Fruit fly (Drosophila melanogaster) whole organism, embryonic: ENCODE data around the gene Rpt4.

ENCODE experiments used
- ATbp ChIP-seq: fragments of 200-800 bp; sonication (Bioruptor generic); optimal IDR thresholded peaks from 2 replicates; lab custom pipeline; 2017; ENCODE audit warnings: missing biosample characterization, mild to moderate bottlenecking, missing genetic modification characterization, missing genetic modification reagents
- Abd-B ChIP-seq: fragments of 200-800 bp; sonication (Bioruptor generic); optimal IDR thresholded peaks from 2 replicates; lab custom pipeline; 2018; ENCODE audit warnings: missing biosample characterization, mild to moderate bottlenecking, missing genetic modification characterization, moderate library complexity
- Aef1 ChIP-seq: fragments of 200-800 bp; sonication (Bioruptor generic); IDR thresholded peaks from 3 replicates; pipeline ENCODE4 v1.3.6; 2022; ENCODE audit warnings: missing biosample characterization, missing genetic modification characterization
- Asciz ChIP-seq: fragments of 200-800 bp; sonication (Bioruptor generic); optimal IDR thresholded peaks from 2 replicates; lab custom pipeline; 2017; ENCODE audit warnings: missing biosample characterization, mild to moderate bottlenecking, missing genetic modification characterization, missing genetic modification reagents
- CG10147 ChIP-seq: fragments of 200-800 bp; sonication (Bioruptor generic); optimal IDR thresholded peaks from 2 replicates; lab custom pipeline; 2019; ENCODE audit warnings: missing biosample characterization, mild to moderate bottlenecking, missing genetic modification characterization, moderate library complexity
- CG11456 ChIP-seq: fragments of 200-800 bp; sonication (Bioruptor generic); IDR thresholded peaks from 3 replicates; pipeline ENCODE4 v1.3.6; 2022; ENCODE audit warnings: missing biosample characterization, missing genetic modification characterization
- CG11696 ChIP-seq: fragments of 200-800 bp; sonication (Bioruptor generic); IDR thresholded peaks from 2 replicates; pipeline ENCODE4 v1.3.6; 2022; ENCODE audit warnings: missing biosample characterization, missing genetic modification characterization
- CG11723 ChIP-seq: fragments of 200-800 bp; sonication (Bioruptor generic); optimal IDR thresholded peaks from 2 replicates; lab custom pipeline; 2017; ENCODE audit warnings: missing biosample characterization, mild to moderate bottlenecking, missing genetic modification characterization
- CG14710 ChIP-seq: fragments of 200-800 bp; sonication (Bioruptor generic); optimal IDR thresholded peaks from 3 replicates; lab custom pipeline; 2019; ENCODE audit warnings: missing biosample characterization, mild to moderate bottlenecking, missing genetic modification characterization, moderate library complexity
- CG15269 ChIP-seq: fragments of 200-800 bp; sonication (Bioruptor generic); optimal IDR thresholded peaks from 2 replicates; lab custom pipeline; 2018; ENCODE audit warnings: missing biosample characterization, mild to moderate bottlenecking, missing genetic modification characterization, moderate library complexity
- CG2116 ChIP-seq: fragments of 200-800 bp; sonication (Bioruptor generic); optimal IDR thresholded peaks from 3 replicates; lab custom pipeline; 2018; ENCODE audit warnings: missing biosample characterization, mild to moderate bottlenecking, missing genetic modification characterization
- CG31441 ChIP-seq: fragments of 200-800 bp; sonication (Bioruptor generic); IDR thresholded peaks from 2 replicates; pipeline ENCODE4 v1.3.6; 2022; ENCODE audit warnings: missing biosample characterization, missing genetic modification characterization
- CG4282 ChIP-seq: fragments of 200-800 bp; sonication (Bioruptor generic); optimal IDR thresholded peaks from 2 replicates; lab custom pipeline; 2016; ENCODE audit warnings: missing biosample characterization, missing genetic modification characterization
- CG4854 ChIP-seq: fragments of 200-800 bp; sonication (Bioruptor generic); optimal IDR thresholded peaks from 2 replicates; lab custom pipeline; 2016; ENCODE audit warnings: missing biosample characterization, missing genetic modification characterization, inconsistent platforms
- CG5245 ChIP-seq: fragments of 200-800 bp; sonication (Bioruptor generic); optimal IDR thresholded peaks from 3 replicates; lab custom pipeline; 2016; ENCODE audit warnings: missing biosample characterization, missing genetic modification characterization
- CG8359 ChIP-seq: fragments of 200-800 bp; sonication (Bioruptor generic); optimal IDR thresholded peaks from 2 replicates; lab custom pipeline; 2017; ENCODE audit warnings: missing biosample characterization, mild to moderate bottlenecking, missing genetic modification characterization, borderline replicate concordance
- CG8944 ChIP-seq: fragments of 200-800 bp; sonication (Bioruptor generic); optimal IDR thresholded peaks from 3 replicates; lab custom pipeline; 2016; ENCODE audit warnings: missing biosample characterization, missing genetic modification characterization
- CG9437 ChIP-seq: fragments of 200-800 bp; sonication (Bioruptor generic); optimal IDR thresholded peaks from 2 replicates; lab custom pipeline; 2018; ENCODE audit warnings: missing biosample characterization, mild to moderate bottlenecking, missing genetic modification characterization
- CG9876 ChIP-seq: fragments of 200-800 bp; sonication (Bioruptor generic); optimal IDR thresholded peaks from 2 replicates; lab custom pipeline; 2016; ENCODE audit warnings: missing biosample characterization, missing genetic modification characterization
- Camta ChIP-seq: fragments of 200-800 bp; sonication (Bioruptor generic); optimal IDR thresholded peaks from 2 replicates; lab custom pipeline; 2016; ENCODE audit warnings: missing biosample characterization, missing genetic modification characterization
- Chrac-16 ChIP-seq: fragments of 200-800 bp; sonication (Bioruptor generic); optimal IDR thresholded peaks from 3 replicates; lab custom pipeline; 2016; ENCODE audit warnings: missing biosample characterization, missing genetic modification characterization
- Ets65A ChIP-seq: fragments of 200-800 bp; sonication (Bioruptor generic); peaks from one replicate; lab custom pipeline; 2016; ENCODE audit warnings: missing biosample characterization, missing genetic modification characterization
- GATAe ChIP-seq: fragments of 200-800 bp; sonication (Bioruptor generic); conservative IDR thresholded peaks from 2 replicates; pipeline ENCODE4 v1.3.6; 2022; ENCODE audit warnings: missing biosample characterization, missing genetic modification characterization
- HLH4C ChIP-seq: fragments of 200-800 bp; sonication (Bioruptor generic); IDR thresholded peaks from 3 replicates; pipeline ENCODE4 v1.3.6; 2022; ENCODE audit warnings: missing biosample characterization, missing genetic modification characterization; ENCODE audit not compliant: partially characterized antibody
- MBD-R2 ChIP-seq: fragments of 200-800 bp; sonication (Bioruptor generic); IDR thresholded peaks from 2 replicates; pipeline ENCODE4 v1.3.6; 2022; ENCODE audit warnings: missing biosample characterization, missing genetic modification characterization
- Ravus ChIP-seq: fragments of 200-800 bp; sonication (Bioruptor generic); IDR thresholded peaks from 2 replicates; pipeline ENCODE4 v1.3.6; 2022; ENCODE audit warnings: missing biosample characterization, missing genetic modification characterization
- Sox100B ChIP-seq: fragments of 200-800 bp; sonication (Bioruptor generic); optimal IDR thresholded peaks from 3 replicates; lab custom pipeline; 2018; ENCODE audit warnings: missing biosample characterization, mild to moderate bottlenecking, missing genetic modification characterization
- Sry-β ChIP-seq: fragments of 200-800 bp; sonication (Bioruptor generic); optimal IDR thresholded peaks from 2 replicates; lab custom pipeline; 2018; ENCODE audit warnings: missing biosample characterization, mild to moderate bottlenecking, missing genetic modification characterization, moderate library complexity
- aop ChIP-seq: fragments of 200-800 bp; sonication (Bioruptor generic); IDR thresholded peaks from 2 replicates; pipeline ENCODE4 v1.3.6; 2022; ENCODE audit warnings: missing biosample characterization, missing genetic modification characterization
- ap ChIP-seq: fragments of 200-800 bp; sonication (Bioruptor generic); IDR thresholded peaks from 2 replicates; pipeline ENCODE4 v1.3.6; 2022; ENCODE audit warnings: missing biosample characterization, missing genetic modification characterization
- bsh ChIP-seq, 2 experiments: fragments of 200-800 bp; sonication (Bioruptor generic); optimal IDR thresholded peaks; 2 replicates each; lab custom pipeline; 2017 to 2018; ENCODE audit warnings: mild to moderate bottlenecking in 2 of 2, missing biosample characterization in 2 of 2, missing genetic modification characterization in 2 of 2, moderate library complexity in 1 of 2
- caup ChIP-seq: fragments of 200-800 bp; sonication (Bioruptor generic); optimal IDR thresholded peaks from 3 replicates; lab custom pipeline; 2017; ENCODE audit warnings: missing biosample characterization, mild to moderate bottlenecking, missing genetic modification characterization, moderate library complexity; ENCODE audit not compliant: severe bottlenecking
- chinmo ChIP-seq: fragments of 200-800 bp; sonication (Bioruptor generic); IDR thresholded peaks from 4 replicates; pipeline ENCODE4 v1.3.6; 2022; ENCODE audit warnings: missing biosample characterization, missing genetic modification characterization; ENCODE audit not compliant: partially characterized antibody
- crol ChIP-seq: fragments of 200-800 bp; sonication (Bioruptor generic); IDR thresholded peaks from 2 replicates; pipeline ENCODE4 v1.3.6; 2022; ENCODE audit warnings: missing biosample characterization, missing genetic modification characterization
- dmrt99B ChIP-seq: fragments of 200-800 bp; sonication (Bioruptor generic); optimal IDR thresholded peaks from 2 replicates; lab custom pipeline; 2018; ENCODE audit warnings: missing biosample characterization, mild to moderate bottlenecking, missing genetic modification characterization, moderate library complexity
- ems ChIP-seq: fragments of 200-800 bp; sonication (Bioruptor generic); optimal IDR thresholded peaks from 3 replicates; lab custom pipeline; 2016; ENCODE audit warnings: missing biosample characterization, missing genetic modification characterization
- fd64A ChIP-seq: fragments of 200-800 bp; sonication (Bioruptor generic); optimal IDR thresholded peaks from 3 replicates; lab custom pipeline; 2018; ENCODE audit warnings: missing biosample characterization, mild to moderate bottlenecking, missing genetic modification characterization
- h ChIP-seq: fragments of >200 bp; optimal IDR thresholded peaks from 2 replicates; lab custom pipeline; 2017
- hth ChIP-seq: fragments of >200 bp; optimal IDR thresholded peaks from 2 replicates; lab custom pipeline; 2017; ENCODE audit warnings: inconsistent platforms
- kay ChIP-seq: fragments of 200-800 bp; sonication (Bioruptor generic); optimal IDR thresholded peaks from 2 replicates; lab custom pipeline; 2016; ENCODE audit warnings: missing biosample characterization, missing genetic modification characterization
- lab ChIP-seq: fragments of 200-800 bp; sonication (Bioruptor generic); optimal IDR thresholded peaks from 3 replicates; lab custom pipeline; 2017; ENCODE audit warnings: missing biosample characterization, missing genetic modification characterization, mild to moderate bottlenecking, moderate library complexity, missing genetic modification reagents
- oc ChIP-seq: fragments of 200-800 bp; sonication (Bioruptor generic); optimal IDR thresholded peaks from 2 replicates; lab custom pipeline; 2018; ENCODE audit warnings: missing biosample characterization, mild to moderate bottlenecking, missing genetic modification characterization, moderate library complexity
- org-1 ChIP-seq: fragments of 200-800 bp; sonication (Bioruptor generic); optimal IDR thresholded peaks from 2 replicates; lab custom pipeline; 2017; ENCODE audit warnings: missing biosample characterization, missing genetic modification characterization
- sc ChIP-seq, 3 experiments: fragments of >200 bp in 2 of 3; fragments of 200-800 bp in 1 of 3; sonication (Bioruptor generic) in 1 of 3; optimal IDR thresholded peaks; 2 replicates in 2 of 3; 3 replicates in 1 of 3; lab custom pipeline; 2017; ENCODE audit warnings: mild to moderate bottlenecking in 1 of 3, missing biosample characterization in 1 of 3, missing genetic modification characterization in 1 of 3, missing genetic modification reagents in 1 of 3
- sens-2 ChIP-seq: fragments of 200-800 bp; sonication (Bioruptor generic); IDR thresholded peaks from 2 replicates; pipeline ENCODE4 v1.3.6; 2022; ENCODE audit warnings: missing biosample characterization, missing genetic modification characterization
- seq ChIP-seq: fragments of 200-800 bp; sonication (Bioruptor generic); IDR thresholded peaks from 2 replicates; pipeline ENCODE4 v1.3.6; 2022; ENCODE audit warnings: missing biosample characterization, missing genetic modification characterization
- shn ChIP-seq: fragments of 200-800 bp; sonication (Bioruptor generic); optimal IDR thresholded peaks from 3 replicates; lab custom pipeline; 2016; ENCODE audit warnings: missing biosample characterization, missing genetic modification characterization
- sim ChIP-seq: fragments of 200-800 bp; sonication (Bioruptor generic); IDR thresholded peaks from 2 replicates; pipeline ENCODE4 v1.3.6; 2022; ENCODE audit warnings: missing biosample characterization, missing genetic modification characterization
- so ChIP-seq: fragments of 200-800 bp; sonication (Bioruptor generic); IDR thresholded peaks from 3 replicates; pipeline ENCODE4 v1.3.6; 2022; ENCODE audit warnings: missing biosample characterization, missing genetic modification characterization
- usp ChIP-seq: fragments of >200 bp; optimal IDR thresholded peaks from 2 replicates; lab custom pipeline; 2017; ENCODE audit warnings: missing biosample characterization, missing genetic modification characterization
- vnd ChIP-seq: fragments of 200-800 bp; sonication (Bioruptor generic); IDR thresholded peaks from 3 replicates; pipeline ENCODE4 v1.3.6; 2022; ENCODE audit warnings: missing biosample characterization, missing genetic modification characterization; ENCODE audit not compliant: partially characterized antibody

Gene Rpt4

DNA sequence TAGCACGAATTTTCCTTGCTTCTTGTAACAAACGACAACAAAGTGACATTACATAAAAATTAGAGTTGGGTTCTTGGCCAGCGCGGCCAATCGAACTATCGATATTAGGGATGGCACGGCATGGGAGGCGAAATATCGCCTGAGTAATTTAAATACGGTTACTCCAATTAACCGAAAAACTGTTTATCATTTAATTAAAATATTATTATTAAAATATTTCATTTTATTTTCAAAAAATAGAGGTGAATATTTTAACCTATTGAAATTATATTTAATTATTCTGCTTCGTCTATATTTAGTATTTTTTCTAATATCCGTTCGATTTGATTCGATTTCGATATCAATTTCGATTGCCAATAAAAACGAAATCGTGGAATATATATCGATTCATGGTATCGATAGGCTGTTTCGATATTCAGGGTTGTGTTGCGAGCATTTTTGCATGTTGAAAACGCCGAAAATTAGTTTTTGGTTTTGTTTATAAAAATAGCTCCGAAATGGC lies 35.6 kb downstream of the Rpt4 start, which contains the start of the genes Rbcn-3A and Spx (continued):
- TF ChIP-seq Sox100B (GFP tag; lab: Kevin White, UChicago): peak; percentile 5
- TF ChIP-seq Chrac-16 (GFP tag; lab: Kevin White, UChicago): no peak
- no peak for TF ChIP-seq bsh (GFP tag; optimal IDR thresholded peaks at IDR 0.05; lab: Kevin White, UChicago)
- TF ChIP-seq GATAe (GFP tag; lab: Robert Waterston, UW): no peak
- no peak for TF ChIP-seq ATbp
- TF ChIP-seq oc (tag; lab: Kevin White, UChicago): no peak
- no peak for TF ChIP-seq Camta (GFP tag; lab: Kevin White, UChicago)
- no peak for TF ChIP-seq CG9437 (GFP tag; lab: Kevin White, UChicago)
- TF ChIP-seq CG5245 (GFP tag; lab: Kevin White, UChicago): no peak
- TF ChIP-seq lab (GFP tag; lab: Kevin White, UChicago): peak; percentile 34
- TF ChIP-seq CG11723: no peak
- no peak for TF ChIP-seq crol
- TF ChIP-seq seq (GFP tag; lab: Robert Waterston, UW): no peak
- TF ChIP-seq CG4854 (GFP tag; lab: Kevin White, UChicago): no peak
- peak; percentile 92 for TF ChIP-seq HLH4C (GFP tag; lab: Robert Waterston, UW)
- peak; percentile 41 for TF ChIP-seq CG15269 (tag; lab: Kevin White, UChicago)
- TF ChIP-seq caup (GFP tag; lab: Kevin White, UChicago): no peak
- TF ChIP-seq CG14710 (tag; lab: Kevin White, UChicago): peak; percentile 65
- TF ChIP-seq CG11696 (GFP tag; lab: Robert Waterston, UW): no peak
- no peak for TF ChIP-seq fd64A (GFP tag; lab: Kevin White, UChicago)
- TF ChIP-seq MBD-R2 (GFP tag; lab: Robert Waterston, UW): peak; percentile 49
- TF ChIP-seq CG8944 (GFP tag; lab: Kevin White, UChicago): no peak
- no peak for TF ChIP-seq Ravus (GFP tag; lab: Robert Waterston, UW)
- TF ChIP-seq CG9876: no peak
- TF ChIP-seq CG10147 (GFP tag; lab: Kevin White, UChicago): no peak
- TF ChIP-seq h (lab: Kevin White, UChicago): no peak
- TF ChIP-seq sim (GFP tag; lab: Robert Waterston, UW): no peak
- no peak for TF ChIP-seq Sry-β (GFP tag; lab: Kevin White, UChicago)
- TF ChIP-seq aop (GFP tag; lab: Robert Waterston, UW): no peak
- no peak for TF ChIP-seq sens-2 (GFP tag; lab: Robert Waterston, UW)
- no peak for TF ChIP-seq sc (optimal IDR thresholded peaks at IDR 0.05; lab: Kevin White, UChicago)
- no peak for TF ChIP-seq sc (GFP tag; optimal IDR thresholded peaks at IDR 0.05; lab: Kevin White, UChicago)
- TF ChIP-seq vnd (GFP tag; lab: Robert Waterston, UW): peak; percentile 85
- TF ChIP-seq CG31441: peak; percentile 36; the same call in 1 of the 2 replicates
- TF ChIP-seq hth (lab: Kevin White, UChicago): no peak
- no peak for TF ChIP-seq CG8359 (GFP tag; lab: Kevin White, UChicago)
- TF ChIP-seq Abd-B (GFP tag; lab: Kevin White, UChicago): peak; percentile 40
- no peak for TF ChIP-seq Aef1 (GFP tag; lab: Robert Waterston, UW)
- TF ChIP-seq ap (GFP tag; lab: Robert Waterston, UW): no peak
- peak; percentile 9 for TF ChIP-seq Ets65A
- TF ChIP-seq usp (GFP tag; lab: Kevin White, UChicago): no peak
- TF ChIP-seq chinmo (GFP tag; lab: Robert Waterston, UW): 0 out of 4 replicates have a peak, but pooled peaks have one; percentile 80
- no peak for TF ChIP-seq org-1 (GFP tag; lab: Kevin White, UChicago)
- TF ChIP-seq CG4282 (GFP tag; lab: Kevin White, UChicago): no peak
- no peak for TF ChIP-seq shn (GFP tag; lab: Kevin White, UChicago)
- no peak for TF ChIP-seq Asciz (GFP tag; lab: Kevin White, UChicago)
- TF ChIP-seq ems: no peak
- TF ChIP-seq kay (GFP tag; lab: Kevin White, UChicago): no peak
- no peak for TF ChIP-seq dmrt99B (tag; lab: Kevin White, UChicago)
- TF ChIP-seq so (GFP tag; lab: Robert Waterston, UW): no peak
- TF ChIP-seq CG11456 (GFP tag; lab: Robert Waterston, UW): 0 out of 3 replicates have a peak, but pooled peaks have one; percentile 48
- TF ChIP-seq CG2116: peak; percentile 97
